Fruit fly (Drosophila melanogaster) whole organism, embryonic: ENCODE data around the gene aph-1.
A peak's percentile ranks its signal among the peaks of the same experiment; 100 is the strongest.

Source experiments
- Aef1 ChIP-seq: fragments of 200-800 bp; sonication (Bioruptor generic); IDR thresholded peaks from 3 replicates; pipeline ENCODE4 v1.3.6; 2022; ENCODE audit warnings: missing biosample characterization, missing genetic modification characterization
- Asciz ChIP-seq: fragments of 200-800 bp; sonication (Bioruptor generic); optimal IDR thresholded peaks from 2 replicates; lab custom pipeline; 2017; ENCODE audit warnings: missing biosample characterization, mild to moderate bottlenecking, missing genetic modification characterization, missing genetic modification reagents
- Awh ChIP-seq: fragments of 200-800 bp; sonication (Bioruptor generic); IDR thresholded peaks from 2 replicates; pipeline ENCODE4, ENCODE4 v1.3.6; 2022; ENCODE audit warnings: missing biosample characterization, missing genetic modification characterization
- CG1024 ChIP-seq: fragments of 200-800 bp; sonication (Bioruptor generic); IDR thresholded peaks from 2 replicates; pipeline ENCODE4 v1.3.6; 2022; ENCODE audit warnings: missing biosample characterization, missing genetic modification characterization
- CG10959 ChIP-seq: fragments of 200-800 bp; sonication (Bioruptor generic); IDR thresholded peaks from 2 replicates; pipeline ENCODE4 v1.3.6; 2022; ENCODE audit warnings: missing biosample characterization, missing genetic modification characterization
- CG11247 ChIP-seq: fragments of 200-800 bp; sonication (Bioruptor generic); IDR thresholded peaks from 2 replicates; pipeline ENCODE4 v1.3.6; 2022; ENCODE audit warnings: missing biosample characterization, missing genetic modification characterization
- CG12071 ChIP-seq: fragments of 200-800 bp; sonication (Bioruptor generic); optimal IDR thresholded peaks from 3 replicates; lab custom pipeline; 2018; ENCODE audit warnings: missing biosample characterization, mild to moderate bottlenecking, missing genetic modification characterization
- CG13624 ChIP-seq: fragments of 200-800 bp; sonication (Bioruptor generic); optimal IDR thresholded peaks from 2 replicates; lab custom pipeline; 2016; ENCODE audit warnings: missing biosample characterization, missing genetic modification characterization
- CG14860 ChIP-seq: fragments of 200-800 bp; sonication (Bioruptor generic); IDR thresholded peaks from 3 replicates; pipeline ENCODE4 v1.3.6; 2022; ENCODE audit warnings: missing biosample characterization, missing genetic modification characterization; ENCODE audit not compliant: partially characterized antibody
- CG17612 ChIP-seq: fragments of 200-800 bp; sonication (Bioruptor generic); IDR thresholded peaks from 2 replicates; pipeline ENCODE4 v1.3.6; 2022; ENCODE audit warnings: missing biosample characterization, missing genetic modification characterization
- CG3065 ChIP-seq: fragments of 200-800 bp; sonication (Bioruptor generic); optimal IDR thresholded peaks from 2 replicates; lab custom pipeline; 2016; ENCODE audit warnings: missing biosample characterization, missing genetic modification characterization
- CG3163 ChIP-seq: fragments of 200-800 bp; sonication (Bioruptor generic); optimal IDR thresholded peaks from 3 replicates; lab custom pipeline; 2016; ENCODE audit warnings: missing biosample characterization, missing genetic modification characterization
- CG32532 ChIP-seq: fragments of 200-800 bp; sonication (Bioruptor generic); IDR thresholded peaks from 2 replicates; pipeline ENCODE4 v1.3.6; 2022; ENCODE audit warnings: missing biosample characterization, missing genetic modification characterization
- CG34376 ChIP-seq: fragments of 200-800 bp; sonication (Bioruptor generic); optimal IDR thresholded peaks from 2 replicates; lab custom pipeline; 2018; ENCODE audit warnings: missing biosample characterization, mild to moderate bottlenecking, missing genetic modification characterization
- CG42726 ChIP-seq: fragments of 200-800 bp; sonication (Bioruptor generic); IDR thresholded peaks from 2 replicates; pipeline ENCODE4 v1.3.6; 2022; ENCODE audit warnings: missing biosample characterization, missing genetic modification characterization; ENCODE audit not compliant: partially characterized antibody
- CG4820 ChIP-seq: fragments of 200-800 bp; sonication (Bioruptor generic); optimal IDR thresholded peaks from 3 replicates; lab custom pipeline; 2016; ENCODE audit warnings: missing biosample characterization, missing genetic modification characterization
- CG7928 ChIP-seq: fragments of 200-800 bp; sonication (Bioruptor generic); optimal IDR thresholded peaks from 2 replicates; lab custom pipeline; 2017; ENCODE audit warnings: missing biosample characterization, mild to moderate bottlenecking, missing genetic modification characterization
- CG8281 ChIP-seq: fragments of 200-800 bp; sonication (Bioruptor generic); optimal IDR thresholded peaks from 2 replicates; lab custom pipeline; 2018; ENCODE audit warnings: missing biosample characterization, mild to moderate bottlenecking, missing genetic modification characterization, moderate library complexity
- CTCF ChIP-seq: fragments of 200-800 bp; sonication (Bioruptor generic); optimal IDR thresholded peaks from 2 replicates; lab custom pipeline; 2017; ENCODE audit warnings: missing biosample characterization, mild to moderate bottlenecking, missing genetic modification characterization, moderate library complexity
- CrebB ChIP-seq: fragments of 200-800 bp; sonication (Bioruptor generic); optimal IDR thresholded peaks from 3 replicates; lab custom pipeline; 2018; ENCODE audit warnings: missing biosample characterization, mild to moderate bottlenecking, missing genetic modification characterization
- Dfd ChIP-seq, 2 experiments: fragments of >200 bp; optimal IDR thresholded peaks; 2 replicates each; lab custom pipeline; 2017; ENCODE audit warnings: missing biosample characterization in 2 of 2, missing genetic modification characterization in 2 of 2
- Dip3 ChIP-seq: fragments of 200-800 bp; sonication (Bioruptor generic); optimal IDR thresholded peaks from 3 replicates; lab custom pipeline; 2016; ENCODE audit warnings: missing biosample characterization, missing genetic modification characterization
- Dref ChIP-seq: fragments of 200-800 bp; sonication (Bioruptor generic); IDR thresholded peaks from 2 replicates; pipeline ENCODE4 v1.3.6; 2022; ENCODE audit warnings: missing biosample characterization, missing genetic modification characterization
- Fer3 ChIP-seq: fragments of 200-800 bp; sonication (Bioruptor generic); optimal IDR thresholded peaks from 2 replicates; lab custom pipeline; 2018; ENCODE audit warnings: missing biosample characterization, mild to moderate bottlenecking, missing genetic modification characterization, moderate library complexity
- Hsf ChIP-seq: fragments of 200-800 bp; sonication (Bioruptor generic); optimal IDR thresholded peaks from 3 replicates; lab custom pipeline; 2016; ENCODE audit warnings: missing biosample characterization, missing genetic modification characterization
- Jarid2 ChIP-seq: fragments of 200-800 bp; sonication (Bioruptor generic); optimal IDR thresholded peaks from 3 replicates; lab custom pipeline; 2017; ENCODE audit warnings: mild to moderate bottlenecking, missing biosample characterization, missing genetic modification reagents, missing genetic modification characterization
- Lpt ChIP-seq: fragments of >200 bp; optimal IDR thresholded peaks from 2 replicates; lab custom pipeline; 2018; ENCODE audit warnings: missing biosample characterization, missing genetic modification characterization
- MBD-R2 ChIP-seq: fragments of 200-800 bp; sonication (Bioruptor generic); IDR thresholded peaks from 2 replicates; pipeline ENCODE4 v1.3.6; 2022; ENCODE audit warnings: missing biosample characterization, missing genetic modification characterization
- Taf1 ChIP-seq: fragments of 200-800 bp; sonication (Bioruptor generic); IDR thresholded peaks from 2 replicates; pipeline ENCODE4 v1.3.6; 2022; ENCODE audit warnings: missing biosample characterization, missing genetic modification characterization
- abd-A ChIP-seq: fragments of 200-800 bp; sonication (Bioruptor generic); optimal IDR thresholded peaks from 3 replicates; lab custom pipeline; 2019; ENCODE audit warnings: missing biosample characterization, mild to moderate bottlenecking, missing genetic modification characterization, moderate library complexity
- ase ChIP-seq: fragments of 200-800 bp; sonication (Bioruptor generic); IDR thresholded peaks from 3 replicates; pipeline ENCODE4 v1.3.6; 2022; ENCODE audit warnings: missing biosample characterization, missing genetic modification characterization
- cas ChIP-seq: fragments of 200-800 bp; sonication (Bioruptor generic); IDR thresholded peaks from 2 replicates; pipeline ENCODE4 v1.3.6; 2022; ENCODE audit warnings: missing biosample characterization, missing genetic modification characterization
- crol ChIP-seq: fragments of 200-800 bp; sonication (Bioruptor generic); IDR thresholded peaks from 2 replicates; pipeline ENCODE4 v1.3.6; 2022; ENCODE audit warnings: missing biosample characterization, missing genetic modification characterization
- da ChIP-seq: fragments of 200-800 bp; sonication (Bioruptor generic); optimal IDR thresholded peaks from 2 replicates; lab custom pipeline; 2016; ENCODE audit warnings: missing biosample characterization, missing genetic modification characterization
- dmrt99B ChIP-seq: fragments of 200-800 bp; sonication (Bioruptor generic); optimal IDR thresholded peaks from 2 replicates; lab custom pipeline; 2018; ENCODE audit warnings: missing biosample characterization, mild to moderate bottlenecking, missing genetic modification characterization, moderate library complexity
- fd102C ChIP-seq: fragments of 200-800 bp; sonication (Bioruptor generic); optimal IDR thresholded peaks from 2 replicates; lab custom pipeline; 2018; ENCODE audit warnings: missing biosample characterization, mild to moderate bottlenecking, missing genetic modification characterization, moderate library complexity
- fd64A ChIP-seq: fragments of 200-800 bp; sonication (Bioruptor generic); optimal IDR thresholded peaks from 3 replicates; lab custom pipeline; 2018; ENCODE audit warnings: missing biosample characterization, mild to moderate bottlenecking, missing genetic modification characterization
- fru ChIP-seq: fragments of >200 bp; optimal IDR thresholded peaks from 2 replicates; lab custom pipeline; 2017
- ind ChIP-seq: fragments of 200-800 bp; sonication (Bioruptor generic); optimal IDR thresholded peaks from 3 replicates; lab custom pipeline; 2016; ENCODE audit warnings: missing biosample characterization, missing genetic modification characterization
- ken ChIP-seq: fragments of 200-800 bp; sonication (Bioruptor generic); IDR thresholded peaks from 3 replicates; pipeline ENCODE4 v1.3.6; 2022; ENCODE audit warnings: missing biosample characterization, missing genetic modification characterization
- knrl ChIP-seq: fragments of 200-800 bp; sonication (Bioruptor generic); IDR thresholded peaks from 3 replicates; pipeline ENCODE4 v1.3.6; 2022; ENCODE audit warnings: missing biosample characterization, missing genetic modification characterization; ENCODE audit not compliant: partially characterized antibody
- nom ChIP-seq: fragments of 200-800 bp; sonication (Bioruptor generic); optimal IDR thresholded peaks from 2 replicates; lab custom pipeline; 2017; ENCODE audit warnings: missing biosample characterization, missing genetic modification characterization, mild to moderate bottlenecking, moderate library complexity, missing genetic modification reagents
- peb ChIP-seq: fragments of 200-800 bp; sonication (Bioruptor generic); IDR thresholded peaks from 2 replicates; pipeline ENCODE4 v1.3.6; 2022; ENCODE audit warnings: missing biosample characterization, missing genetic modification characterization
- prd ChIP-seq, 3 experiments: fragments of >200 bp in 2 of 3; fragments of 200-800 bp in 1 of 3; sonication (Bioruptor generic) in 1 of 3; optimal IDR thresholded peaks in 2 of 3; IDR thresholded peaks in 1 of 3; 2 replicates in 2 of 3; 3 replicates in 1 of 3; pipeline versions ENCODE4 v1.3.6 to Lab custom; 2017 to 2022; ENCODE audit warnings: missing biosample characterization in 1 of 3, missing genetic modification characterization in 1 of 3
- psq ChIP-seq: fragments of 200-800 bp; sonication (Bioruptor generic); optimal IDR thresholded peaks from 2 replicates; lab custom pipeline; 2017; ENCODE audit warnings: missing biosample characterization, missing genetic modification characterization
- sqz ChIP-seq: fragments of 200-800 bp; sonication (Bioruptor generic); optimal IDR thresholded peaks from 3 replicates; lab custom pipeline; 2018; ENCODE audit warnings: missing biosample characterization, mild to moderate bottlenecking, missing genetic modification characterization
- tup ChIP-seq: fragments of 200-800 bp; sonication (Bioruptor generic); optimal IDR thresholded peaks from 2 replicates; lab custom pipeline; 2016; ENCODE audit warnings: missing biosample characterization, mild to moderate bottlenecking, missing genetic modification characterization, moderate library complexity
- unpg ChIP-seq: fragments of 200-800 bp; sonication (Bioruptor generic); optimal IDR thresholded peaks from 3 replicates; lab custom pipeline; 2018; ENCODE audit warnings: missing biosample characterization, mild to moderate bottlenecking, missing genetic modification characterization, moderate library complexity
- wdn ChIP-seq: fragments of 200-800 bp; sonication (Bioruptor generic); IDR thresholded peaks from 2 replicates; pipeline ENCODE4 v1.3.6; 2022; ENCODE audit warnings: missing biosample characterization, missing genetic modification characterization
- yki ChIP-seq: fragments of >200 bp; optimal IDR thresholded peaks from 3 replicates; lab custom pipeline; 2018

aph-1 gene

DNA sequence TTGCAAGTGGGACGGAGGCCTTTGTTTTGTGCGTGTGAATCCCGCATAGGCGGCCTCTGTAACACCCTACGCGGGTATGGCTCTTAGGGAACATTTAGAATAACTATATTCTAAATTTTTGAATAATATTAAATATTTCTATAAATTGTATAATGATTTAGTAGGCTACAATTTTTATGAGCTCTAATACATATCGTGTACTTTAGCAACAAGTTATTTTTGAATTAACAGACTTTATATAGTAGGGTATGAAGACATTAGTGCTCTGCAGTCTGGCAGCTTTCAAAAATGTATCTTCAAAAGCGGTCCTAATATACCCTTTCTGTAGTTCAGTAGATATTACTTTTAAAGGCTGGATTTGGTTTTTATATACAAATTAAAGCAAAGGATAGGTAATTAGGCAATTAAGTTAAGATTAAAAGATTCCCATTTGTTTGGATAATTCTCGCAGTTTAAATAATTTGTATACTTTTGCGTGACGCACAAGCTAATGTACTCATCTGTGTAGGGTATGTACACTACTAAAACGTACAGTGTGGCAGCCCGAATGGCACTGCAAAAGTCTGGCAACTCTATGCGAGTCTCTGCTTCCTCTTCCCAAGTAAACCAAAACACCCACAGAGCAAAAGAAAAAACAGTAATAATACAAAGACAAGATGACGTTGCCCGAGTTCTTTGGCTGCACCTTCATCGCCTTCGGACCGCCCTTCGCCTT lies at the start of gene aph-1, which contains the start of gene Snx21:
TSS of gene aph-1 (plus strand) at position 575 of the 715 bp plus-strand sequence.
TSS of gene Snx21 (minus strand) at position 7 of the 715 bp plus-strand sequence.
- TF ChIP-seq CG14860 (GFP tag; lab: Robert Waterston, UW) (no peak), CG42726 (GFP tag; lab: Robert Waterston, UW) (no peak), CG17612 (GFP tag; lab: Robert Waterston, UW) (peak; percentile 60; the same call in 1 of the 2 replicates), CrebB (peak; percentile 80), Dref (peak; percentile 38), Dip3 (GFP tag; lab: Kevin White, UChicago) (peak; percentile 93), CG10959 (GFP tag; lab: Robert Waterston, UW) (peak; percentile 81), peb (peak; percentile 81), knrl (GFP tag; lab: Robert Waterston, UW) (no peak), psq (peak; percentile 77), dmrt99B (tag; lab: Kevin White, UChicago) (peak; percentile 94), CG8281 (tag; lab: Kevin White, UChicago) (peak; percentile 80), ken (GFP tag; lab: Robert Waterston, UW) (peak; percentile 79), Asciz (GFP tag; lab: Kevin White, UChicago) (peak; percentile 84), Aef1 (GFP tag; lab: Robert Waterston, UW) (peak; percentile 88), nom (GFP tag; lab: Kevin White, UChicago) (peak; percentile 67), CG12071 (GFP tag; lab: Kevin White, UChicago) (peak; percentile 63), CG34376 (GFP tag; lab: Kevin White, UChicago) (peak; percentile 82), tup (GFP tag; lab: Kevin White, UChicago) (peak; percentile 76), Hsf (GFP tag; lab: Kevin White, UChicago) (peak; percentile 87), crol (GFP tag; lab: Robert Waterston, UW) (peak; percentile 32; the same call in 1 of the 2 replicates), CG3163 (GFP tag; lab: Kevin White, UChicago) (peak; percentile 69), CG7928 (GFP tag; lab: Kevin White, UChicago) (peak; percentile 65), CG4820 (GFP tag; lab: Kevin White, UChicago) (peak; percentile 87), Taf1 (GFP tag; lab: Robert Waterston, UW) (peak; percentile 74), CG13624 (GFP tag; lab: Kevin White, UChicago) (peak; percentile 89), CG1024 (GFP tag; lab: Robert Waterston, UW) (peak; percentile 47; the same call in 1 of the 2 replicates), ase (GFP tag; lab: Robert Waterston, UW) (peak; percentile 61), ind (GFP tag; lab: Kevin White, UChicago) (peak; percentile 93), fru (lab: Kevin White, UChicago) (no peak), Fer3 (tag; lab: Kevin White, UChicago) (peak; percentile 93), CG3065 (peak; percentile 51), yki (lab: Kevin White, UChicago) (peak; percentile 47), unpg (GFP tag; lab: Kevin White, UChicago) (peak; percentile 94), CTCF (GFP tag; lab: Kevin White, UChicago) (peak; percentile 49), Awh (GFP tag; lab: Robert Waterston, UW) (peak; percentile 75), MBD-R2 (GFP tag; lab: Robert Waterston, UW) (peak; percentile 84; the same call in 1 of the 2 replicates), Lpt (no peak), Jarid2 (GFP tag; lab: Kevin White, UChicago) (peak; percentile 63), abd-A (tag; lab: Kevin White, UChicago) (peak; percentile 85), wdn (GFP tag; lab: Robert Waterston, UW) (peak; percentile 83), sqz (GFP tag; lab: Kevin White, UChicago) (peak; percentile 92), da (GFP tag; lab: Kevin White, UChicago) (peak; percentile 52), Dfd (GFP tag; optimal IDR thresholded peaks at IDR 0.05; lab: Kevin White, UChicago) (no peak), prd (optimal IDR thresholded peaks at IDR 0.05; lab: Kevin White, UChicago) (no peak), prd (GFP tag; IDR thresholded peaks at IDR 0.05; lab: Robert Waterston, UW) (peak; percentile 93), fd102C (GFP tag; lab: Kevin White, UChicago) (peak; percentile 28), CG11247 (GFP tag; lab: Robert Waterston, UW) (peak; percentile 77), fd64A (GFP tag; lab: Kevin White, UChicago) (peak; percentile 42), CG32532 (peak; percentile 92), cas (GFP tag; lab: Robert Waterston, UW) (peak; percentile 59; the same call in 1 of the 2 replicates)
